Fruit fly (Drosophila melanogaster) whole organism, pupa: ENCODE results near the gene SsRbeta.

ENCODE experiments used
- CG10348 ChIP-seq: fragments of 200-800 bp; sonication (Bioruptor generic); IDR thresholded peaks from 2 replicates; pipeline ENCODE4 v1.3.6; 2022; ENCODE audit warnings: missing biosample characterization, missing genetic modification characterization
- CG12605 ChIP-seq: fragments of 200-800 bp; sonication (Bioruptor generic); IDR thresholded peaks from 2 replicates; pipeline ENCODE4 v1.3.6; 2022; ENCODE audit warnings: missing biosample characterization, missing genetic modification characterization
- CG13204 ChIP-seq: fragments of 200-800 bp; sonication (Bioruptor generic); optimal IDR thresholded peaks from 2 replicates; lab custom pipeline; 2018; ENCODE audit warnings: missing biosample characterization, mild to moderate bottlenecking, missing genetic modification characterization, moderate library complexity
- CG14655 ChIP-seq: fragments of 200-800 bp; sonication (Bioruptor generic); optimal IDR thresholded peaks from 3 replicates; lab custom pipeline; 2017; ENCODE audit warnings: mild to moderate bottlenecking, missing biosample characterization, missing genetic modification reagents, missing genetic modification characterization
- CG15710 ChIP-seq: fragments of 200-800 bp; sonication (Bioruptor generic); optimal IDR thresholded peaks from 2 replicates; lab custom pipeline; 2018; ENCODE audit warnings: missing biosample characterization, mild to moderate bottlenecking, missing genetic modification characterization, moderate library complexity
- CG17806 ChIP-seq: fragments of 200-800 bp; sonication (Bioruptor generic); optimal IDR thresholded peaks from 2 replicates; lab custom pipeline; 2018; ENCODE audit warnings: missing biosample characterization, mild to moderate bottlenecking, missing genetic modification characterization, moderate library complexity
- CG32121 ChIP-seq: fragments of 200-800 bp; sonication (Bioruptor generic); IDR thresholded peaks from 2 replicates; pipeline ENCODE4 v1.3.6; 2022; ENCODE audit warnings: missing biosample characterization, missing genetic modification characterization
- CG34367 ChIP-seq: fragments of 200-800 bp; sonication (Bioruptor generic); optimal IDR thresholded peaks from 2 replicates; lab custom pipeline; 2018; ENCODE audit warnings: missing biosample characterization, mild to moderate bottlenecking, missing genetic modification characterization
- CG4496 ChIP-seq: fragments of 200-800 bp; sonication (Bioruptor generic); IDR thresholded peaks from 3 replicates; pipeline ENCODE4 v1.3.6; 2022; ENCODE audit warnings: missing biosample characterization, missing genetic modification characterization
- CG8159 ChIP-seq: fragments of 200-800 bp; sonication (Bioruptor generic); optimal IDR thresholded peaks from 3 replicates; lab custom pipeline; 2018; ENCODE audit warnings: missing biosample characterization, mild to moderate bottlenecking, missing genetic modification characterization, moderate library complexity
- CG8301 ChIP-seq: fragments of 200-800 bp; sonication (Bioruptor generic); optimal IDR thresholded peaks from 2 replicates; lab custom pipeline; 2018; ENCODE audit warnings: missing biosample characterization, mild to moderate bottlenecking, missing genetic modification characterization
- CG9948 ChIP-seq: fragments of 200-800 bp; sonication (Bioruptor generic); optimal IDR thresholded peaks from 2 replicates; lab custom pipeline; 2018; ENCODE audit warnings: missing biosample characterization, mild to moderate bottlenecking, missing genetic modification characterization, moderate library complexity
- D1 ChIP-seq: fragments of 200-800 bp; sonication (Bioruptor generic); optimal IDR thresholded peaks from 2 replicates; lab custom pipeline; 2018; ENCODE audit warnings: missing biosample characterization, mild to moderate bottlenecking, missing genetic modification characterization, moderate library complexity
- EcR ChIP-seq: fragments of 200-800 bp; sonication (Bioruptor generic); optimal IDR thresholded peaks from 3 replicates; lab custom pipeline; 2019; ENCODE audit warnings: missing biosample characterization, missing genetic modification characterization, mild to moderate bottlenecking, moderate library complexity, missing genetic modification reagents
- Ets98B ChIP-seq: fragments of 200-800 bp; sonication (Bioruptor generic); IDR thresholded peaks from 2 replicates; pipeline ENCODE4 v1.3.6; 2022; ENCODE audit warnings: missing biosample characterization, missing genetic modification characterization
- Pif1A ChIP-seq: fragments of 200-800 bp; sonication (Bioruptor generic); optimal IDR thresholded peaks from 3 replicates; lab custom pipeline; 2016; ENCODE audit warnings: missing biosample characterization, missing genetic modification characterization
- Pif1B ChIP-seq: fragments of 200-800 bp; sonication (Bioruptor generic); optimal IDR thresholded peaks from 3 replicates; lab custom pipeline; 2016; ENCODE audit warnings: missing biosample characterization, missing genetic modification characterization
- Snoo ChIP-seq: fragments of 200-800 bp; sonication (Bioruptor generic); optimal IDR thresholded peaks from 3 replicates; lab custom pipeline; 2017; ENCODE audit warnings: missing biosample characterization, mild to moderate bottlenecking, missing genetic modification characterization, inconsistent platforms
- fd96Ca ChIP-seq: fragments of 200-800 bp; sonication (Bioruptor generic); IDR thresholded peaks from 3 replicates; pipeline ENCODE4 v1.3.6; 2022; ENCODE audit warnings: missing biosample characterization, missing genetic modification characterization
- gl ChIP-seq: fragments of 200-800 bp; sonication (Bioruptor generic); optimal IDR thresholded peaks from 2 replicates; lab custom pipeline; 2018; ENCODE audit warnings: missing biosample characterization, mild to moderate bottlenecking, missing genetic modification characterization
- rn ChIP-seq: fragments of 200-800 bp; sonication (Bioruptor generic); IDR thresholded peaks from 2 replicates; pipeline ENCODE4 v1.3.6; 2022; ENCODE audit warnings: missing biosample characterization, missing genetic modification characterization

SsRbeta gene

dm6 chr3L:16164150-16165039, 35.0 kb downstream of the SsRbeta start, which contains the start of gene CG5151:
CG5151 (minus strand) TSS chr3L:16164701.
- peak; percentile 40 for TF ChIP-seq CG8159
- no peak for TF ChIP-seq CG32121 (GFP tag; lab: Robert Waterston, UW)
- peak; percentile 58 for TF ChIP-seq Pif1A (GFP tag; lab: Kevin White, UChicago)
- TF ChIP-seq CG10348 (GFP tag; lab: Robert Waterston, UW): no peak
- peak; percentile 36 for TF ChIP-seq Snoo
- peak; percentile 66 for TF ChIP-seq CG13204 (GFP tag; lab: Kevin White, UChicago)
- peak; percentile 0 for TF ChIP-seq CG17806 (tag; lab: Kevin White, UChicago)
- peak; percentile 62 for TF ChIP-seq CG14655
- TF ChIP-seq CG34367 (tag; lab: Kevin White, UChicago): peak; percentile 27
- TF ChIP-seq CG15710: peak; percentile 23
- peak; percentile 56 for TF ChIP-seq Pif1B
- peak; percentile 57; the same call in 2 of the 3 replicates for TF ChIP-seq CG4496 (GFP tag; lab: Robert Waterston, UW)
- TF ChIP-seq D1 (tag; lab: Kevin White, UChicago): no peak
- peak; percentile 32 for TF ChIP-seq CG8301 (tag; lab: Kevin White, UChicago)
- TF ChIP-seq EcR (GFP tag; lab: Kevin White, UChicago): peak; percentile 65
- TF ChIP-seq CG9948: no peak
- TF ChIP-seq gl (tag; lab: Kevin White, UChicago): peak; percentile 44
- TF ChIP-seq rn (GFP tag; lab: Robert Waterston, UW): no peak
- peak; percentile 70 for TF ChIP-seq CG12605
- TF ChIP-seq Ets98B (GFP tag; lab: Robert Waterston, UW): peak; percentile 63
- TF ChIP-seq fd96Ca (GFP tag; lab: Robert Waterston, UW): 0 out of 3 replicates have a peak, but pooled peaks have one; percentile 10

dm6 chr3L:16165356-16166168, 36.1 kb downstream of the SsRbeta start:
- TF ChIP-seq CG4496 (GFP tag; lab: Robert Waterston, UW): 0 out of 3 replicates have a peak, but pooled peaks have one; percentile 33
- TF ChIP-seq CG13204 (GFP tag; lab: Kevin White, UChicago): no peak
- 0 out of 2 replicates have a peak, but pooled peaks have one; percentile 33 for TF ChIP-seq CG32121 (GFP tag; lab: Robert Waterston, UW)
- TF ChIP-seq Snoo: peak; percentile 86
- no peak for TF ChIP-seq CG14655
- TF ChIP-seq Ets98B (GFP tag; lab: Robert Waterston, UW): no peak
- TF ChIP-seq EcR (GFP tag; lab: Kevin White, UChicago): no peak
- TF ChIP-seq Pif1B: no peak
- no peak for TF ChIP-seq CG12605

dm6 chr3L:16166217-16166997, 37.0 kb downstream of the SsRbeta start:
- TF ChIP-seq EcR (GFP tag; lab: Kevin White, UChicago): no peak
- 0 out of 2 replicates have a peak, but pooled peaks have one; percentile 16 for TF ChIP-seq CG32121 (GFP tag; lab: Robert Waterston, UW)
- TF ChIP-seq CG13204 (GFP tag; lab: Kevin White, UChicago): peak; percentile 14
- TF ChIP-seq rn (GFP tag; lab: Robert Waterston, UW): no peak
- no peak for TF ChIP-seq CG4496 (GFP tag; lab: Robert Waterston, UW)
- TF ChIP-seq CG10348 (GFP tag; lab: Robert Waterston, UW): no peak
- no peak for TF ChIP-seq CG8159

- TF ChIP-seq CG17806 (tag; lab: Kevin White, UChicago) (no peak), CG10348 (GFP tag; lab: Robert Waterston, UW) (no peak), CG9948 (no peak), CG4496 (GFP tag; lab: Robert Waterston, UW) (no peak), rn (GFP tag; lab: Robert Waterston, UW) (no peak), gl (tag; lab: Kevin White, UChicago) (no peak), CG14655 (no peak)
Observed at dm6 chr3L:16166998-16167344, 37.6 kb downstream of the SsRbeta start.

- peak; percentile 50 for TF ChIP-seq EcR (GFP tag; lab: Kevin White, UChicago)
- TF ChIP-seq CG14655: no peak
- TF ChIP-seq CG32121 (GFP tag; lab: Robert Waterston, UW): peak; percentile 62
- peak; percentile 10 for TF ChIP-seq CG34367 (tag; lab: Kevin White, UChicago)
- peak; percentile 41 for TF ChIP-seq CG9948
- TF ChIP-seq CG8159: peak; percentile 72
- peak; percentile 41 for TF ChIP-seq CG15710
- TF ChIP-seq Pif1B: no peak
- TF ChIP-seq CG4496 (GFP tag; lab: Robert Waterston, UW): no peak
- TF ChIP-seq CG13204 (GFP tag; lab: Kevin White, UChicago): peak; percentile 18
- TF ChIP-seq Pif1A (GFP tag; lab: Kevin White, UChicago): no peak
- TF ChIP-seq fd96Ca (GFP tag; lab: Robert Waterston, UW): no peak
- TF ChIP-seq CG17806 (tag; lab: Kevin White, UChicago): peak; percentile 58
Observed at dm6 chr3L:16167723-16168386, 38.4 kb downstream of the SsRbeta start.
